Worm (Caenorhabditis elegans) whole organism, early embryonic: Measurements from ENCODE around the gene oig-5.

Experiments
- ama-1 ChIP-seq: fragments of 150-350 bp; optimal IDR thresholded peaks from 2 replicates; lab custom pipeline; 2014
- sea-1 ChIP-seq: fragments of 200-800 bp; sonication (Bioruptor generic); conservative IDR thresholded peaks from 2 replicates; pipeline ENCODE4 v1.3.6; 2022; ENCODE audit warnings: missing genetic modification characterization, missing compliant biosample characterization
- tbx-11 ChIP-seq: fragments of 200-800 bp; sonication (Bioruptor generic); IDR thresholded peaks from 2 replicates; pipeline ENCODE4 v1.3.6; 2022; ENCODE audit warnings: missing genetic modification characterization, missing compliant biosample characterization

- TF ChIP-seq ama-1 (lab: Kevin White, UChicago) (no peak), sea-1 (no peak), tbx-11 (GFP tag; lab: Robert Waterston, UW) (no peak)
Measured at ce11 chrIV:14765336-14765735, 41.7 kb upstream of the oig-5 start, which contains the start of gene Y57G11C.5.
